Fruit fly (Drosophila melanogaster) whole organism, larva: ENCODE measurements around the gene r-l.
A peak's percentile ranks its signal among the peaks of the same experiment; 100 is the strongest.

Source experiments
- noc ChIP-seq: fragments of 200-800 bp; sonication (Bioruptor generic); optimal IDR thresholded peaks from 3 replicates; lab custom pipeline; 2019; ENCODE audit warnings: missing biosample characterization, mild to moderate bottlenecking, missing genetic modification characterization, moderate library complexity

The r-l gene

DNA sequence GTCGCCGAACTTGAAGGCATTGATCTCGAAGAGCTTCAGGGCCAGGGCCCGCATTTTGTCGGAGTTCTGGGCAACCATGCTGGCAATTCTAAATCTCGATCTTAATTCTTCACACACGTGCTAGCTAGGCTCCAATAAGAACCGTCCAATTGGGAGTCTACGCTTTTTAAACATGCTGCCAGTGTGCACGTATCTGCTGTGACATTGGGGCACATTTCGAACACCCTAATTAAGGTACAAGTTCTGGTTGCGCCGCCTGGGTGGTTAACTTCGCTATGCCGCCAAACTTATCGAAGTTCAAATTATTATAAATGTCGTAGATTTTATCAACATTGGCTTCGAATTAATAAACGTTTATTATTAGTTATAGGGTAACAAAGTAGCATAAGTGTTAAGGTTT, at the start of gene r-l:
Gene r-l, minus strand, starts transcription at position 179 of the 400 bp plus-strand sequence.
- TF ChIP-seq noc = no peak

DNA sequence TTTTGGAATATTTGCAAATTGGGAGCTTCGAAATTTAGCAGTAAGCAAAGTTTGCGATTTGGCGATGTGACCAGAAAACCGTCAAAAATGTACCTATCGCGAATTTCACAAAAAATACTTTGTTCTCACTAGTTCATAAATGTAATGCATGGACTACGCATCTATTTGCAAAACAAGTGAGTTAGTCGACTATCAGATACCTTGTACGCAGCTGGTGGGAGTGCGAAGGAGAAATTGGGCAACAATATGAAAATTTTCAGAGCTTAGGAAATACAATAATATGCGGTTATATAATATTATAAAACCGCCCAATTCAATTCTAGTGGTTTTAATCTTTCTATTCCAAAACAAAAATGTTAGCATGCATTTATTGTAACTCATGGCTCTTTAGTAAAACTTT, 45.7 kb upstream of the r-l start, which contains the start of gene Bdbt:
Gene Bdbt, minus strand, starts transcription at position 73 of the 400 bp plus-strand sequence.
- TF ChIP-seq noc = no peak

DNA sequence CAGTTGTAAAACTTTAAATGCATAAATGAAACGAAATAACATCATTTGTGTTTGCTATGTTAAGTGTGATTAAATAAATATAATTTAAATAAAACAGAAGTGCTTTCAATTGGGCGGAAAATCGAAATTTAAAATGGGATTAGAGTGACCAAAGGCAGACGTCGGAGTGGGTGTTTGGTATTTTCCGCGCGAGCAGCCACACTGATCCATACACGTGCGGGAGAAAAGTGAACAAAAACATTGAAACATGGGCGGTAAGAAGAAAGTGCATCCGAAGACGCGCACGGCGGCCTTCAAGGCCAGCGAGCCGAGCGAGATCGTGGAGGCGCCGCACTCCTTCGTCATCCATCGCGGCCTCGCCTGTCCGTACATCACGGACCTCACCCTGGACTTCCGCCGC, 42.9 kb upstream of the r-l start, which contains the start of gene ppan:
Gene ppan, plus strand, starts transcription at position 198 of the 400 bp plus-strand sequence.
- no peak for TF ChIP-seq noc

DNA sequence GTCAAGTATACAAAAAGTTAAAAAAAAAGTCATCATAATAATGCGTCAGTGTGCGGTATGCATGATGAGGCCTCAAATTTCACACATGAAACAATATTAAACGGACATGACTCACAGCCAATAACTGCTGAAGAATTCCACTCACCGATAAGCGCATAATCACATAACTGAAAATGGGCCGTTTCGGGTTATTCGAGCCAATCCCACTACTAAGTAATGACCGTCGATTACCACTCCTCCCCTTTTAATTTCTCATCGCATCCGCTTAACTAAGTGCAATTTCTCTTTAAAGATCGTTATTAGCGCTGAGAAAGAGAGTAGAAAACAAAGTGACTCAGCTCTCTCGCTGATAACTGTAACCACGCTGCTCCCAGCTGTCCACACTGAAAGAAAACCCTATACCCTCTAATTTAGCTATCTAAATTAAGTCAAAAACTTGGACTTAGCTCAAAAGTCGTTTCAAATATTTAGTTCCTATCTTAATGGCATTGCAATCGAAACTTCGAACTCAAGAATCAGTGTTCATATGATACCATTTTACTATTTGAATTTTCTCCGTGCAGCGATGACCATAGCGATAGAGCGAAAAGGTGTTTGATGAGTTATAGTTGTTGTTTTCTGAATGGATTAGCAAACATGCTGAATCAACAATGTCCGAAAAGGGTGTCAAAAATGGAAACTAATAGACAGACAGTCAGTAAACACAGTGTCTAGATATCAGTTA, 39.8 kb upstream of the r-l start:
- peak; percentile 82 for TF ChIP-seq noc

DNA sequence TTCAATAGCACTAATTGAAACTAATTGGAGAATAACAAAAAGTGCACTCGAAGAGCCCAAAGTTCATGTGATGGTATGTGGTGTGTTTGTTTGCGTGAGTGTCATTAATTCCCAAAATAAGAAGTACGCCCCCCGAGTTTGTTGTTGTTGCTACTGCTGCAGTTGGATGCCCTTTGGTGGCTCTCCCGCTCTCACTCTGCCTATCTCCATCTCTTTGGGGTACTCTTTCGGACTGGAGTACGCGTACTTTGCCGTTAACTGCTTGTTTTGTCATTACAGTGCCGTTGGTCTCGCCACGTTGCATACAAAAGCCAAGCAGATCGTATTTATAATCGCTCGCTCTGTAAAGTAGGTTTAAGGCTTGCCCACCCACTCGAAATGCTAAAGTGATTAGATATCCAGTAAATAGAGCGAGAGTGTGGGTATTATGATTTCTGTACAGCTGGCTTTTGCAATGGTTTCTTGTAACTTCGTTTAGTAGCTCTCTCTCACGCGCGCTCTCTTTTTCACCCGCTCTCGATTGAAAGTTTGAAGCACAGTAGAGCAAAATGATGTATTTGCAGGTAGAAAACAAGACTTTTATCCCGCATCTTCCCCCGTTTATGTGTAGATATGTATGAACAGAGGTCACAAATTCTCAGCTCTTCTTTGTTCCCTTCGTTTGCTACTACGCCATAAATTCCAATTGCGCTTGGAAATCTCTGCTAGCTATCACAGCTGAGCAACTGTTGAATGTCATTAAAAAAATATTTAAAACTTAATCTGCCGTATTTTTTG, 39.0 kb upstream of the r-l start:
- peak; percentile 14 for TF ChIP-seq noc

DNA sequence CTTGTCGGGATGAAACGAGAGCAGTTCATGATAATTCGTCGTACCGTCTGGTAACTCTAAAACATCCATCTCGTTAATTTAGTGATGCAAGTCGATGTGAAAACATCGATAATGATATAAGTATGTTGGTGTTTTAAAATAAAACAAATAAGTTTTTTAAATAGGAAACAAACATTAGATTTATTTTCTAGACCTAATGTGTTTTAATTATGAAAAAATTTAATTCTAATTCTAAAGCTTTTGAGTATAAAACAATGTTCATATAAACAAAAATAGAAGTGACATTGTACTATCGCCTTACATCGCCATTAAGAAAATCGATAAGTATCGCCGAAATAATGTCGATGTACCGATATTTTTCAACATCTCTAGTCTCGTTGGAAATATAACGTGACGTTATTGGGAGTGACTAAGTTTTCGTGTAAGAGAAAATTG, 37.9 kb upstream of the r-l start, which contains the start of gene Rab11:
Gene Rab11, plus strand, starts transcription at position 363 of the 435 bp plus-strand sequence.
- peak; percentile 76 for TF ChIP-seq noc

DNA sequence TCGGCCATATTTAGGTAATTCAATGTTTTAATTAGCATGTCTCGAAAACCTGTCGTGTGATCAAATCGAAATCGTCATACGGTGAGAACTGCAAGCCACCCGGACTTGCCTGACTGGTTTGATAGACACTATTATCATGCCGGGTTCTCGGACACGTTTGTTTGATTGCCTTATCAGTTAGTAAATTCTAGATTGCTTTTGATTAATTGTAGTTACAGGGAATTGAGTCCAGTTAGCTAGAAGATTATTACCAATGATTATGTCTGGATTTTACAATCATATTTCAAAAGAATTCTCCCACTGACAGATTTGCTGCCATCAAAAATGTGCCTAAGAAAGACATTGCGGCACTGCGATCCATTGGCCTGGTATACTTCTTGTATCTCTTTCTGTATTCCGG, 36.6 kb upstream of the r-l start:
- TF ChIP-seq noc = no peak

DNA sequence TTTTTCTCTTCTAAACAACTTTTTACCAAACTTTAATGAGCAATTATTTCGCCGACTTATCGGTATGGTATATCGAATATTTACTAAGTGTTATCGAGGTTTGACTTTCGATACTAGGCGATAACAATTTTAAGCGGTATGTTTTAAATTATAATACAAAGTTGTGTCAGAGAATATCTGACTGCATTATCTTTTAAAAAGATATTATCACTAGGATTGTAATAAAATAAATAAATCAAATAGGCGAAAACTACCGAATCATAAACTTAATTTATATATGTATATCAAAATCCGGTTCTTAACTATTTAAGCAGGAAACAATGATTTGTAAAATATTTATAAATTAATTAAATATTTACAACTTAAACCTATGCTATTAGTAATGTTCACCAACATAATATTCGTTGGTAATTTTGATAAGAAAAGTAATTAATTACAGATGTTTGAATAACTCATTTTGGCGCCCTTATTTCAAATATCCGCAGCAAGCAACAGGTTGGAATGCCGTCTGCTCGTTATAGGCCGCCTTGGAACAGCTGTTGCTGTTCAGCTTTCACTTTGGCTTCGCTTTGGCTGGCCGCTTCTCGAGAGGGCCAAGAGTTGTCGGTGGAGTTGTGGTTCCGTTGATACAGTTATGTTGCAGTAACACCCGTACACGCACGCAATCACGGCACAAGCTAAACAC, 34.9 kb upstream of the r-l start, which contains the start of the genes Sec15 and rtet:
Gene Sec15, minus strand, starts transcription at position 66 of the 685 bp plus-strand sequence.
Gene rtet, plus strand, starts transcription at position 540 of the 685 bp plus-strand sequence.
- TF ChIP-seq noc = no peak

DNA sequence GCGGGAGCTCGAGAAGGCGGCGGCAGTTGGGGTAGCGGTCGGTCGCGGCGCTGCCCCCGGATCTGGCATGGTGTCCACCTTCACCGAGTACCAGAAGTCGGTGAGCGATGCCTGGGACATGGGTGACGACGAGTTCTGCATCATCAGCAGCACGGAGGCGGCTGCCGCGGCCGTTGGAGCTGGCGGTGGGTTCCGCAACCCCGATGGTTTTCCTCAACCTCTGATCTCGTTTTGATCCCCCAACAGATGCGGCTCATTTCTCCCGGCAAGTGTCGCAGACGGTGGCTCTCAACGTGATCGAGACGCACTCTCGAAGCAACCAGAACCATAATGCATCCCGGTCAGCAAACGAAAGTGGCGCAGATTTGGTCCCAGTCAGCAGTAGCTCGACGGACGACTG, 29.4 kb upstream of the r-l start:
- TF ChIP-seq noc = no peak

DNA sequence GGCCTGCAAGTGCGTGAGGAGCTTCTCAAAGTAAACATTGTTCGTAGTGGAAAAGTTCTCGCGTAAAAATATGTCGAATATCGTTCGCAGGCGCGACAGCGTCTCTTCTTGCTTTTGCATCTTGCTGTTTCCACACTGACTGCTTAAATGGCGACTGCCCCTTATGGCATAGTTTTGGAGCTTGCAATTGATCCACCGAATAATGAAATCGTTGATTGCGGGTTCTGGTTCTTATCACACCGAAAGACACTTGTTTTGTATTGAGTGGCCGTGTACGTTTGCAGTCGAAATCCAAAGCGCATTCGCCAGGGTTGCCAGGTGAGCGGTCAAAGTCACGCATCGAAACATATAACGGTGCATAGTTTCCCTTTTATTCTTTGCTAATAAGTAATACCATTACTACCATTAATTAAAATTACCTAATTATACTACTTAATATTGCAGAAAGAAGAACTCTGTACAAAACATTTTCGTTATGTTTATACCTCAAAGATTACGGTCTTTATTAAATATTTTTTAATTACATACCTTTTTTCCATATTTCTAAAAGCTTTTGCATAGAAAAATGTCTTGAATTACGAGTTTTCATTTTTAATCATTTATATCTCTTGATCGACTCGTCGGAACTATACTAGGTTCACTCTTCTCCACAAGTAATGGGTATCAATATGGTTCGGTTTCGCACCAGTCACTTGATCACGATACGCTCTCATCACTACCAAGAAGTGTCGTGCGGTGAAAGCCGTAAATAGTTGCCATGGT, 28.5 kb upstream of the r-l start, which contains the start of the genes CG7044 and Tbc1d22:
Gene CG7044, minus strand, starts transcription at position 266 of the 762 bp plus-strand sequence.
Gene Tbc1d22, plus strand, starts transcription at position 747 of the 762 bp plus-strand sequence.
- no peak for TF ChIP-seq noc

DNA sequence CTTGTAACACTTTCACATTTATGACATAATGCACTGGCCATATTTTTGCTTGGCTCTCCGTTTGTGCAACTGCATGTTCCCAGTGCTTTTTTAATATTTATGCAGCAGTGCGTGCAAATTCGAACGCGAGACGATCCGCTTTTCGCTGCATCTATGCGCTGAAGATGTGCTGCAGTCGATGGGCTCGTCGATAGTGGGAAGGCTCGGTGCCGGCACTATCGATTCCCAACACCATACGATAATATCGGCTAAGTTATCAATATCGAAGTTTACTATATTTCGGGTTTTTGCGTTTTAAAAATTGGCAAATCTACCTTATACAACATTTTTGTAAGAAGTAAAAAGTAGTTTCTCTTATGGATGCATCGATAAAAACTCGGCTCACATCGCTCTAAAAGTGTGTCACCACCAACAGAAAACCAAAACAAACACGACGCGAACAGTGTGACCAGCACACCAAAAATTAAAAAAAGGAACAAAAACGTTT, 24.6 kb upstream of the r-l start, which contains the start of gene RhoGAP93B:
Gene RhoGAP93B, minus strand, starts transcription at position 197 of the 487 bp plus-strand sequence.
- TF ChIP-seq noc = peak; percentile 83

DNA sequence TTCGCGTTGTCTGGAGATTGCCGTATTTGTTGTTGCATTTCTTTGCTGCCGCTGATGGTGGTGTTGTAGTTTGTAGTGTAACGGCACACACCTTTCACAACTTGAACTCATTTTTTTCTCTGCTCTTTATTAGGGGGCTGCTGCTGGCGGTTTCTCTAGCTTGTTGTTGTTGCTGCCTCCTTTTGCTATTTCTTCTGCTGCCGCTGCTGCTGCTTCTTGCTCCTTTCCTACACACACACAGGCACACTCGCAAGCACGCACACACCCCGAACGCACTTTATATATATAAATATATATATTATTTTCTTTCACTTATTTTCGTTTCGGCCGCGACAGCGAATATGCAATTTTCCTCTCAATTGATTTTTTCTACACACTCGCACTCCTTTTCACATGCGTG, 24.0 kb upstream of the r-l start:
- no peak for TF ChIP-seq noc

DNA sequence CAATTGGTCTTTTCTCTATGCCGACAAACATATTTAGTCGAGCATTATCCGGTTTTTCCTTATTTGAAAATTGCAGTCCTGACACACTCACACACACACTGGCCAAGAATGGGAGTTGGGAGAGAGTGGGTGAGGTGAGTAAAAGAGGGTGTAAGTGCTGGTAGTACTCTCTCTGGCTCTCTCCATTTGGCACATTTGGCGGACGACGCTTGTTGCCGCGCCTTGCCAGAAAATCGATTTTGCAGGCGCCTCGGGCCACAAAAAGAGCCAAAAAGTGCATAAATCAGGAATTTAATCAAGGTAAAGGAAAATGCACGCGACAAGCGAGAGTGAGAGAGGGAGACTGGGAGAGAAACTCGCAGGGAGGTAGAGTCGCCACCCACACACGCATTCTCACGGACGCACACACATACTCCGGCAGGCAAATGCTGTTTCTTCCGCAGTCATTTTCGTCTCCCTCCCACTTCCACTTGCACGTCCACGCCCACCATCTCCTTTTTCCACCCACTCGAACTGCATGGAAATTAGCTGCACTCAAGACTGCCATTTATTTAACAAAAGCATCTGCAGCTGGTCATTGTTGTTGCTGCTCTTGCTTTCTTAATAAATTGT, 23.5 kb upstream of the r-l start:
- no peak for TF ChIP-seq noc

DNA sequence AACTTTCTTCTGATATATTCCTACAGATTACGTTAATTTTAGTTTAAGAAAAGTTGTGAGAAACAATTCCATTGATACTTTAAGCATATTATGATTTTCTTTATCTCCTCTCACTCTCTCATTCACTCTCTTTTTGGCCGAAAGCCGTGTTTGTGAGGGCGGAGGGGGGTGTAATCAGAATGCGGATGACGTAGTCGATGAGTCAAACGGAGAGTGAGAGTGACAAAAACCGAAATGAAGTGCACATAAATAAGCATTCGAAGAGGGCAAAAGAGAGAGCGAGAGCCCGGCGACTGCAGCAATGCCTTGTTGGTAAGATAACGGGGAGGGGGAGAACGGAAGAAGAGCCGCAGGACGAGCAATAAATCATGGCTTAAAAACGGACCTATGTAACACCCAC, 21.2 kb upstream of the r-l start:
- TF ChIP-seq noc = no peak

DNA sequence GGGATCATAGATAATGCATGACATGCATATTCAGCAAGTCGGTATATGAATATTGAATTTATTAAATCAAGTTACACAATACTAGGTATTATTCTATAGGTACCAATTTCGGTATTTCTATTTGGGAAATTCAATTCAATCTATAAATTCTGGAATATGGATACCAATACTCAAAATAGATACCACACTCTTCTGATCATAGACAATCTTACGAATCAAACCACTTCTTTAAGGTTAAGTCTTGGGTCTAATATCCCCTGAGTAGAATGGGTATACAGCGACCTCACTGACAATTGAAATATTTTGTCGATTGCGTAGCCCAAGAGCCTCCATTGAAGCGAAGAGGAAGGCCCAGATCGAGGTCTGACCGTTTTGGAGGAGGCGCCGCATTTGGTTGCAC, 19.7 kb upstream of the r-l start:
- no peak for TF ChIP-seq noc
